Worm (Caenorhabditis elegans) whole organism, L3 larva: Measurements from ENCODE around the gene sqst-3.
A peak's percentile ranks its signal among the peaks of the same experiment; 100 is the strongest.

ENCODE experiments used
- ama-1 ChIP-seq: fragments of 150-350 bp; optimal IDR thresholded peaks from 2 replicates; lab custom pipeline; 2018
- ceh-28 ChIP-seq: fragments of 150-350 bp; optimal IDR thresholded peaks from 2 replicates; lab custom pipeline; 2014; ENCODE audit warnings: missing biosample characterization, missing genetic modification reagents, missing genetic modification characterization
- elt-1 ChIP-seq: fragments of 150-350 bp; optimal IDR thresholded peaks from 2 replicates; lab custom pipeline; 2014; ENCODE audit warnings: missing biosample characterization, missing genetic modification characterization
- elt-3 ChIP-seq, 3 experiments: fragments of 150-350 bp in 1 of 3; sonication (generic microtip) in 2 of 3; optimal IDR thresholded peaks; 2 replicates in 2 of 3; 4 replicates in 1 of 3; lab custom pipeline; 2014 to 2017; ENCODE audit warnings: missing biosample characterization in 3 of 3, missing genetic modification characterization in 3 of 3
- jun-1 ChIP-seq: fragments of 150-350 bp; optimal IDR thresholded peaks from 2 replicates; lab custom pipeline; 2014; ENCODE audit warnings: missing biosample characterization, missing genetic modification reagents, missing genetic modification characterization
- lin-39 ChIP-seq: fragments of 150-350 bp; optimal IDR thresholded peaks from 2 replicates; lab custom pipeline; 2018; ENCODE audit warnings: missing biosample characterization, missing genetic modification reagents, missing genetic modification characterization
- mdl-1 ChIP-seq: fragments of 150-350 bp; optimal IDR thresholded peaks from 2 replicates; lab custom pipeline; 2014; ENCODE audit warnings: missing biosample characterization, missing genetic modification characterization
- nhr-11 ChIP-seq: fragments of 150-350 bp; optimal IDR thresholded peaks from 2 replicates; lab custom pipeline; 2014; ENCODE audit warnings: missing biosample characterization, missing genetic modification characterization
- nhr-23 ChIP-seq: fragments of 150-350 bp; optimal IDR thresholded peaks from 2 replicates; lab custom pipeline; 2014; ENCODE audit warnings: missing biosample characterization, missing genetic modification reagents, missing genetic modification characterization
- nhr-77 ChIP-seq: fragments of 150-350 bp; optimal IDR thresholded peaks from 2 replicates; lab custom pipeline; 2014; ENCODE audit warnings: missing biosample characterization, missing genetic modification characterization
- snpc-4 ChIP-seq: fragments of 150-350 bp; optimal IDR thresholded peaks from 2 replicates; lab custom pipeline; 2014; ENCODE audit warnings: missing biosample characterization, missing genetic modification characterization
- zag-1 ChIP-seq: fragments of 150-350 bp; optimal IDR thresholded peaks from 2 replicates; lab custom pipeline; 2014; ENCODE audit warnings: missing biosample characterization, missing genetic modification characterization
- ztf-11 ChIP-seq: fragments of 150-350 bp; optimal IDR thresholded peaks from 2 replicates; lab custom pipeline; 2014; ENCODE audit warnings: missing biosample characterization, missing genetic modification characterization
- ztf-4 ChIP-seq: fragments of 150-350 bp; optimal IDR thresholded peaks from 2 replicates; lab custom pipeline; 2014; ENCODE audit warnings: missing biosample characterization, missing genetic modification characterization

- TF ChIP-seq lin-39 (tag; lab: Kevin White, UChicago): no peak
- TF ChIP-seq ama-1 (lab: Kevin White, UChicago): no peak
- no peak for TF ChIP-seq mdl-1 (tag; lab: Kevin White, UChicago)
- no peak for TF ChIP-seq ztf-11 (tag; lab: Kevin White, UChicago)
- no peak for TF ChIP-seq nhr-77 (tag; lab: Kevin White, UChicago)
- TF ChIP-seq elt-1 (tag; lab: Kevin White, UChicago): no peak
- no peak for TF ChIP-seq ztf-4 (tag; lab: Kevin White, UChicago)
- TF ChIP-seq elt-3 (tag; optimal IDR thresholded peaks at IDR 0.05; lab: Kevin White, UChicago): no peak
- TF ChIP-seq nhr-11 (tag; lab: Kevin White, UChicago): no peak
- TF ChIP-seq zag-1 (tag; lab: Kevin White, UChicago): no peak
- no peak for TF ChIP-seq ceh-28 (tag; lab: Kevin White, UChicago)
- TF ChIP-seq snpc-4: no peak
- peak; percentile 50 for TF ChIP-seq jun-1
- TF ChIP-seq nhr-23 (tag; lab: Kevin White, UChicago): no peak
Observed at ce11 chrV:19205450-19205849, 25.1 kb upstream of the sqst-3 start.
